Worm (Caenorhabditis elegans): ENCODE measurements around the gene eor-2.
A peak's percentile ranks its signal among the peaks of the same experiment; 100 is the strongest.

eor-2 gene

ce11 chrX:14636712-14637111, 33.9 kb downstream of the eor-2 start:
- TF ChIP-seq aly-2 (tag; optimal IDR thresholded peaks at IDR 0.05) (no peak), egl-27 (tag; optimal IDR thresholded peaks at IDR 0.05) (no peak), ztf-1 (GFP tag; conservative IDR thresholded peaks at IDR 0.05) (no peak), lin-11 (tag; optimal IDR thresholded peaks at IDR 0.05) (peak; percentile 57), lin-13 (GFP tag; optimal IDR thresholded peaks at IDR 0.05) (peak; percentile 29), nhr-129 (tag; optimal IDR thresholded peaks at IDR 0.05) (peak; percentile 27), Y55F3AM.14 (GFP tag; optimal IDR thresholded peaks at IDR 0.05) (peak; percentile 18), sma-9 (GFP tag; optimal IDR thresholded peaks at IDR 0.05) (peak; percentile 18), sma-9 (tag; optimal IDR thresholded peaks at IDR 0.05) (no peak), dmd-4 (tag; optimal IDR thresholded peaks at IDR 0.05) (no peak), nhr-77 (tag; optimal IDR thresholded peaks at IDR 0.05) (no peak), zag-1 (tag; optimal IDR thresholded peaks at IDR 0.05) (peak; percentile 59), mbf-1 (tag; optimal IDR thresholded peaks at IDR 0.05) (no peak), lin-39 (tag; optimal IDR thresholded peaks at IDR 0.05) (no peak), nhr-237 (tag; optimal IDR thresholded peaks at IDR 0.05) (no peak), C34F6.9 (tag; optimal IDR thresholded peaks at IDR 0.05) (peak; percentile 45), mdl-1 (tag; optimal IDR thresholded peaks at IDR 0.05) (no peak), ztf-11 (tag; optimal IDR thresholded peaks at IDR 0.05) (no peak), blmp-1 (tag; optimal IDR thresholded peaks at IDR 0.05; ENCODE audit: insufficient read depth) (no peak), crh-2 (tag; optimal IDR thresholded peaks at IDR 0.05) (peak; percentile 18), unc-55 (GFP tag; optimal IDR thresholded peaks at IDR 0.05) (peak; percentile 54)

DNA sequence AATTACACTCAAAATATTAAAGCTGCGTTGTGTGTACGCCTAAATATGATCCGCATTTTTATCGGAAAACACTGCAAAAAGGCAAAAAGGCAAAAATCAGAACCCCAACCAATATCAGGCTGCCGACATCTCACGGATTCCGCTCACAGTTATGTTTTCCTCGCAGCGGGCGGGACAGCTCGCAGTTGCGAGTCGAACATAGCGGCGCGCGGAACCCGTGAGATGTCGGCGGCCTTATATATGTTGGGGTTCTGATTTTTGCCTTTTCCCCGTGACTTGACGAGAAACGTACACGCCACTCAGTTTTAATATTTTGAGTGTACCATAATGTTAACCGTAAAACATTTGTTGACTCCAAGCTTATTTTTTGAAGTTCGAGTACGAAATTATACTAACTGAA, 34.6 kb downstream of the eor-2 start:
- TF ChIP-seq mdl-1 (tag; optimal IDR thresholded peaks at IDR 0.05) = no peak
- peak; percentile 85 for TF ChIP-seq snpc-4 (tag; optimal IDR thresholded peaks at IDR 0.05)

- no peak for TF ChIP-seq nhr-6 (tag; optimal IDR thresholded peaks at IDR 0.05)
- peak; percentile 79 for TF ChIP-seq zag-1 (tag; optimal IDR thresholded peaks at IDR 0.05)
- TF ChIP-seq nhr-11 (tag; optimal IDR thresholded peaks at IDR 0.05) = no peak
- no peak for TF ChIP-seq nhr-25 (tag; optimal IDR thresholded peaks at IDR 0.05)
- no peak for TF ChIP-seq nhr-237 (tag; optimal IDR thresholded peaks at IDR 0.05)
- no peak for TF ChIP-seq nhr-10 (tag; optimal IDR thresholded peaks at IDR 0.05)
- no peak for TF ChIP-seq unc-62 (GFP tag; optimal IDR thresholded peaks at IDR 0.05)
- TF ChIP-seq nhr-129 (tag; optimal IDR thresholded peaks at IDR 0.05) = peak; percentile 68
- no peak for TF ChIP-seq ztf-11 (tag; optimal IDR thresholded peaks at IDR 0.05)
- peak; percentile 52 for TF ChIP-seq F13H6.1 (tag; optimal IDR thresholded peaks at IDR 0.05)
- no peak for TF ChIP-seq ztf-1 (GFP tag; conservative IDR thresholded peaks at IDR 0.05)
- TF ChIP-seq gmeb-1 (tag; optimal IDR thresholded peaks at IDR 0.05) = no peak
- no peak for TF ChIP-seq ZK546.5 (tag; optimal IDR thresholded peaks at IDR 0.05)
- no peak for TF ChIP-seq egl-27 (tag; optimal IDR thresholded peaks at IDR 0.05)
- no peak for TF ChIP-seq R02D3.7 (tag; optimal IDR thresholded peaks at IDR 0.05)
- peak; percentile 20 for TF ChIP-seq sem-4 (tag; optimal IDR thresholded peaks at IDR 0.05)
- TF ChIP-seq unc-55 (GFP tag; optimal IDR thresholded peaks at IDR 0.05) = peak; percentile 65
- TF ChIP-seq mbf-1 (tag; optimal IDR thresholded peaks at IDR 0.05) = no peak
- TF ChIP-seq crh-2 (tag; optimal IDR thresholded peaks at IDR 0.05) = peak; percentile 59
- peak; percentile 4 for TF ChIP-seq fos-1 (tag; optimal IDR thresholded peaks at IDR 0.05)
- TF ChIP-seq alr-1 (tag; optimal IDR thresholded peaks at IDR 0.05) = no peak
- TF ChIP-seq lsy-2 (tag; optimal IDR thresholded peaks at IDR 0.05) = peak; percentile 12 to 38
- TF ChIP-seq lin-11 (tag; optimal IDR thresholded peaks at IDR 0.05) = peak; percentile 59
- no peak for TF ChIP-seq peb-1 (tag; optimal IDR thresholded peaks at IDR 0.05)
- no peak for TF ChIP-seq ceh-16 (tag; optimal IDR thresholded peaks at IDR 0.05)
- no peak for TF ChIP-seq unc-39 (tag; optimal IDR thresholded peaks at IDR 0.05)
- peak; percentile 3 for TF ChIP-seq Y55F3AM.14 (GFP tag; optimal IDR thresholded peaks at IDR 0.05)
- peak; percentile 74 for TF ChIP-seq C34F6.9 (tag; optimal IDR thresholded peaks at IDR 0.05)
- TF ChIP-seq ceh-82 (tag; optimal IDR thresholded peaks at IDR 0.05) = peak; percentile 5
These were observed 37.1 kb downstream of the eor-2 start for ce11 chrX:14639941-14640340.

- no peak for TF ChIP-seq unc-39 (tag; optimal IDR thresholded peaks at IDR 0.05)
- TF ChIP-seq snpc-4 (tag; optimal IDR thresholded peaks at IDR 0.05) = no peak
- no peak for TF ChIP-seq nhr-25 (tag; optimal IDR thresholded peaks at IDR 0.05)
- TF ChIP-seq R02D3.7 (tag; optimal IDR thresholded peaks at IDR 0.05) = no peak
- TF ChIP-seq ztf-11 (tag; optimal IDR thresholded peaks at IDR 0.05) = no peak
- TF ChIP-seq sma-3 (GFP tag; optimal IDR thresholded peaks at IDR 0.05) = no peak
- TF ChIP-seq sem-4 (tag; optimal IDR thresholded peaks at IDR 0.05) = no peak
- TF ChIP-seq unc-62 (GFP tag; optimal IDR thresholded peaks at IDR 0.05) = no peak
- no peak for TF ChIP-seq mbf-1 (tag; optimal IDR thresholded peaks at IDR 0.05)
- TF ChIP-seq mab-5 (tag; optimal IDR thresholded peaks at IDR 0.05) = no peak
- no peak for TF ChIP-seq blmp-1 (tag; optimal IDR thresholded peaks at IDR 0.05; ENCODE audit: insufficient read depth)
These were observed 42.6 kb downstream of the eor-2 start, which contains the start of gene F54E4.4 for ce11 chrX:14645392-14645791. Gene F54E4.4, minus strand, starts transcription at chrX:14645492.

All from whole organism, L2 larva.